Fruit fly (Drosophila melanogaster) whole organism: ENCODE results near the gene pira.

Experiments used
- CG8478 ChIP-seq: fragments of >200 bp; optimal IDR thresholded peaks from 2 replicates; lab custom pipeline; 2018; ENCODE audit warnings: inconsistent platforms
- Dll ChIP-seq: fragments of >200 bp; optimal IDR thresholded peaks from 2 replicates; lab custom pipeline; 2017
- EcR ChIP-seq, 2 experiments: fragments of >200 bp; optimal IDR thresholded peaks; 2 replicates each; lab custom pipeline; 2017; ENCODE audit warnings: missing biosample characterization in 2 of 2, missing genetic modification characterization in 2 of 2, missing genetic modification reagents in 2 of 2
- psq ChIP-seq: fragments of >200 bp; optimal IDR thresholded peaks from 2 replicates; lab custom pipeline; 2017
- usp ChIP-seq: fragments of >200 bp; optimal IDR thresholded peaks from 2 replicates; lab custom pipeline; 2017; ENCODE audit warnings: missing biosample characterization, missing genetic modification characterization, mixed read lengths

- TF ChIP-seq CG8478 (no peak), psq (lab: Kevin White, UChicago) (no peak), usp (no peak), EcR (GFP tag; optimal IDR thresholded peaks at IDR 0.05; lab: Kevin White, UChicago) (no peak), Dll (no peak)
Observed at dm6 chrX:12742651-12743020, 20.8 kb downstream of the pira start.
